Fruit fly (Drosophila melanogaster) whole organism, embryonic: ENCODE data around the gene Nf-YC.
A peak's percentile ranks its signal among the peaks of the same experiment; 100 is the strongest.

Source experiments
- Atf-2 ChIP-seq: fragments of 200-800 bp; sonication (Bioruptor generic); optimal IDR thresholded peaks from 2 replicates; lab custom pipeline; 2016; ENCODE audit warnings: missing biosample characterization, missing genetic modification characterization
- BtbVII ChIP-seq: fragments of 200-800 bp; sonication (Bioruptor generic); optimal IDR thresholded peaks from 3 replicates; lab custom pipeline; 2017; ENCODE audit warnings: missing biosample characterization, mild to moderate bottlenecking, missing genetic modification characterization
- CG10209 ChIP-seq: fragments of 200-800 bp; sonication (Bioruptor generic); optimal IDR thresholded peaks from 3 replicates; lab custom pipeline; 2017; ENCODE audit warnings: missing biosample characterization, mild to moderate bottlenecking, missing genetic modification characterization, missing genetic modification reagents
- CG10274 ChIP-seq: fragments of 200-800 bp; sonication (Bioruptor generic); optimal IDR thresholded peaks from 3 replicates; lab custom pipeline; 2017; ENCODE audit warnings: missing biosample characterization, mild to moderate bottlenecking, missing genetic modification characterization
- CG11398 ChIP-seq: fragments of 200-800 bp; sonication (Bioruptor generic); optimal IDR thresholded peaks from 2 replicates; lab custom pipeline; 2016; ENCODE audit warnings: missing biosample characterization, missing genetic modification characterization
- CG12155 ChIP-seq: fragments of 200-800 bp; sonication (Bioruptor generic); optimal IDR thresholded peaks from 3 replicates; lab custom pipeline; 2016; ENCODE audit warnings: missing biosample characterization, missing genetic modification characterization
- CG12219 ChIP-seq: fragments of 200-800 bp; sonication (Bioruptor generic); optimal IDR thresholded peaks from 3 replicates; lab custom pipeline; 2018; ENCODE audit warnings: missing biosample characterization, mild to moderate bottlenecking, missing genetic modification characterization
- CG1233 ChIP-seq: fragments of 200-800 bp; sonication (Bioruptor generic); optimal IDR thresholded peaks from 4 replicates; lab custom pipeline; 2018; ENCODE audit warnings: missing biosample characterization, mild to moderate bottlenecking, missing genetic modification characterization
- CG14710 ChIP-seq: fragments of 200-800 bp; sonication (Bioruptor generic); optimal IDR thresholded peaks from 3 replicates; lab custom pipeline; 2019; ENCODE audit warnings: missing biosample characterization, mild to moderate bottlenecking, missing genetic modification characterization, moderate library complexity
- CG15696 ChIP-seq: fragments of 200-800 bp; sonication (Bioruptor generic); optimal IDR thresholded peaks from 2 replicates; lab custom pipeline; 2019; ENCODE audit warnings: missing biosample characterization, mild to moderate bottlenecking, missing genetic modification characterization, moderate library complexity
- CG2889 ChIP-seq: fragments of 200-800 bp; sonication (Bioruptor generic); IDR thresholded peaks from 3 replicates; pipeline ENCODE4 v1.3.6; 2022; ENCODE audit warnings: missing biosample characterization, missing genetic modification characterization
- CG31365 ChIP-seq: fragments of 200-800 bp; sonication (Bioruptor generic); optimal IDR thresholded peaks from 2 replicates; lab custom pipeline; 2018; ENCODE audit warnings: missing biosample characterization, mild to moderate bottlenecking, missing genetic modification characterization
- CG4820 ChIP-seq: fragments of 200-800 bp; sonication (Bioruptor generic); optimal IDR thresholded peaks from 3 replicates; lab custom pipeline; 2016; ENCODE audit warnings: missing biosample characterization, missing genetic modification characterization
- CG6254 ChIP-seq: fragments of 200-800 bp; sonication (Bioruptor generic); optimal IDR thresholded peaks from 3 replicates; lab custom pipeline; 2017; ENCODE audit warnings: mild to moderate bottlenecking, missing biosample characterization, missing genetic modification reagents, missing genetic modification characterization
- CG7357 ChIP-seq: fragments of 200-800 bp; sonication (Bioruptor generic); IDR thresholded peaks from 3 replicates; pipeline ENCODE4 v1.3.6; 2022; ENCODE audit warnings: missing biosample characterization, missing genetic modification characterization
- CG7987 ChIP-seq: fragments of 200-800 bp; sonication (Bioruptor generic); optimal IDR thresholded peaks from 2 replicates; lab custom pipeline; 2018; ENCODE audit warnings: missing biosample characterization, mild to moderate bottlenecking, missing genetic modification characterization, moderate library complexity
- CkIIα-i1 ChIP-seq: fragments of 200-800 bp; sonication (Bioruptor generic); IDR thresholded peaks from 2 replicates; pipeline ENCODE4 v1.3.6; 2022; ENCODE audit warnings: missing biosample characterization, missing genetic modification characterization
- Dbx ChIP-seq: fragments of 200-800 bp; sonication (Bioruptor generic); IDR thresholded peaks from 3 replicates; pipeline ENCODE4 v1.3.6; 2022; ENCODE audit warnings: missing biosample characterization, missing genetic modification characterization
- ERR ChIP-seq: fragments of 200-800 bp; sonication (Bioruptor generic); optimal IDR thresholded peaks from 2 replicates; lab custom pipeline; 2016; ENCODE audit warnings: missing biosample characterization, missing genetic modification characterization
- Fer1 ChIP-seq: fragments of 200-800 bp; sonication (Bioruptor generic); optimal IDR thresholded peaks from 2 replicates; lab custom pipeline; 2017; ENCODE audit warnings: missing biosample characterization, mild to moderate bottlenecking, missing genetic modification characterization
- Gsc ChIP-seq: fragments of 200-800 bp; sonication (Bioruptor generic); IDR thresholded peaks from 2 replicates; pipeline ENCODE4 v1.3.6; 2022; ENCODE audit warnings: missing biosample characterization, missing genetic modification characterization
- HLH4C ChIP-seq: fragments of 200-800 bp; sonication (Bioruptor generic); IDR thresholded peaks from 3 replicates; pipeline ENCODE4 v1.3.6; 2022; ENCODE audit warnings: missing biosample characterization, missing genetic modification characterization; ENCODE audit not compliant: partially characterized antibody
- Hand ChIP-seq: fragments of 200-800 bp; sonication (Bioruptor generic); optimal IDR thresholded peaks from 2 replicates; lab custom pipeline; 2017; ENCODE audit warnings: mild to moderate bottlenecking, missing biosample characterization, missing genetic modification reagents, missing genetic modification characterization
- Hey ChIP-seq: fragments of 200-800 bp; sonication (Bioruptor generic); optimal IDR thresholded peaks from 3 replicates; lab custom pipeline; 2018; ENCODE audit warnings: missing biosample characterization, mild to moderate bottlenecking, missing genetic modification characterization
- HmgZ ChIP-seq: fragments of 200-800 bp; sonication (Bioruptor generic); optimal IDR thresholded peaks from 2 replicates; lab custom pipeline; 2018; ENCODE audit warnings: missing biosample characterization, mild to moderate bottlenecking, missing genetic modification characterization
- Hr78 ChIP-seq, 2 experiments: fragments of 200-800 bp in 1 of 2; fragments of >200 bp in 1 of 2; sonication (Bioruptor generic) in 1 of 2; optimal IDR thresholded peaks; 2 replicates each; lab custom pipeline; 2017 to 2019; ENCODE audit warnings: missing biosample characterization in 2 of 2, missing genetic modification characterization in 2 of 2, mild to moderate bottlenecking in 1 of 2, moderate library complexity in 1 of 2
- Nf-YB ChIP-seq: fragments of 200-800 bp; sonication (Bioruptor generic); optimal IDR thresholded peaks from 3 replicates; lab custom pipeline; 2019; ENCODE audit warnings: missing biosample characterization, mild to moderate bottlenecking, missing genetic modification characterization, moderate library complexity
- Pdp1 ChIP-seq, 2 experiments: fragments of 200-800 bp; sonication (Bioruptor generic); optimal IDR thresholded peaks; 3 replicates each; lab custom pipeline; 2016; ENCODE audit warnings: missing biosample characterization in 2 of 2, missing genetic modification characterization in 2 of 2, mild to moderate bottlenecking in 1 of 2, moderate library complexity in 1 of 2
- Xbp1 ChIP-seq: fragments of 200-800 bp; sonication (Bioruptor generic); optimal IDR thresholded peaks from 3 replicates; lab custom pipeline; 2016; ENCODE audit warnings: missing biosample characterization, mild to moderate bottlenecking, missing genetic modification characterization
- ato ChIP-seq: fragments of 200-800 bp; sonication (Bioruptor generic); IDR thresholded peaks from 2 replicates; pipeline ENCODE4 v1.3.6; 2022; ENCODE audit warnings: missing biosample characterization, missing genetic modification characterization; ENCODE audit not compliant: partially characterized antibody
- bsh ChIP-seq, 2 experiments: fragments of 200-800 bp; sonication (Bioruptor generic); optimal IDR thresholded peaks; 2 replicates each; lab custom pipeline; 2017 to 2018; ENCODE audit warnings: mild to moderate bottlenecking in 2 of 2, missing biosample characterization in 2 of 2, missing genetic modification characterization in 2 of 2, moderate library complexity in 1 of 2
- btn ChIP-seq: fragments of 200-800 bp; sonication (Bioruptor generic); optimal IDR thresholded peaks from 2 replicates; lab custom pipeline; 2016; ENCODE audit warnings: missing biosample characterization, missing genetic modification characterization
- chm ChIP-seq: fragments of 200-800 bp; sonication (Bioruptor generic); IDR thresholded peaks from 2 replicates; pipeline ENCODE4 v1.3.6; 2022; ENCODE audit warnings: missing biosample characterization, missing genetic modification characterization
- danr ChIP-seq: fragments of 200-800 bp; sonication (Bioruptor generic); IDR thresholded peaks from 2 replicates; pipeline ENCODE4 v1.3.6; 2022; ENCODE audit warnings: missing biosample characterization, missing genetic modification characterization
- dpn ChIP-seq, 2 experiments: fragments of 200-800 bp; sonication (Bioruptor generic); optimal IDR thresholded peaks; 3 replicates each; lab custom pipeline; 2016; ENCODE audit warnings: missing biosample characterization in 2 of 2, missing genetic modification characterization in 2 of 2
- fu2 ChIP-seq: fragments of 200-800 bp; sonication (Bioruptor generic); optimal IDR thresholded peaks from 2 replicates; lab custom pipeline; 2016; ENCODE audit warnings: missing biosample characterization, missing genetic modification characterization
- gem ChIP-seq: fragments of 200-800 bp; sonication (Bioruptor generic); optimal IDR thresholded peaks from 2 replicates; lab custom pipeline; 2019; ENCODE audit warnings: missing biosample characterization, mild to moderate bottlenecking, missing genetic modification characterization, moderate library complexity
- hbn ChIP-seq: fragments of 200-800 bp; sonication (Bioruptor generic); IDR thresholded peaks from 2 replicates; pipeline ENCODE4 v1.3.6; 2022; ENCODE audit warnings: missing biosample characterization, missing genetic modification characterization; ENCODE audit not compliant: partially characterized antibody
- jing ChIP-seq: fragments of 200-800 bp; sonication (Bioruptor generic); optimal IDR thresholded peaks from 2 replicates; lab custom pipeline; 2018; ENCODE audit warnings: missing biosample characterization, mild to moderate bottlenecking, missing genetic modification characterization
- mam ChIP-seq: fragments of 200-800 bp; sonication (Bioruptor generic); optimal IDR thresholded peaks from 3 replicates; lab custom pipeline; 2016; ENCODE audit warnings: missing biosample characterization, missing genetic modification characterization
- nmo ChIP-seq: fragments of 200-800 bp; sonication (Bioruptor generic); optimal IDR thresholded peaks from 2 replicates; lab custom pipeline; 2018; ENCODE audit warnings: missing biosample characterization, mild to moderate bottlenecking, missing genetic modification characterization, moderate library complexity
- oc ChIP-seq: fragments of 200-800 bp; sonication (Bioruptor generic); optimal IDR thresholded peaks from 2 replicates; lab custom pipeline; 2018; ENCODE audit warnings: missing biosample characterization, mild to moderate bottlenecking, missing genetic modification characterization, moderate library complexity
- row ChIP-seq: fragments of 200-800 bp; sonication (Bioruptor generic); IDR thresholded peaks from 3 replicates; pipeline ENCODE4 v1.3.6; 2022; ENCODE audit warnings: missing biosample characterization, missing genetic modification characterization
- sd ChIP-seq: fragments of 200-800 bp; sonication (Bioruptor generic); optimal IDR thresholded peaks from 3 replicates; lab custom pipeline; 2018; ENCODE audit warnings: missing biosample characterization, mild to moderate bottlenecking, missing genetic modification characterization, moderate library complexity
- tio ChIP-seq: fragments of 200-800 bp; sonication (Bioruptor generic); optimal IDR thresholded peaks from 2 replicates; lab custom pipeline; 2017; ENCODE audit warnings: missing biosample characterization, missing genetic modification characterization, inconsistent platforms
- trh ChIP-seq: fragments of 200-800 bp; sonication (Bioruptor generic); optimal IDR thresholded peaks from 2 replicates; lab custom pipeline; 2016; ENCODE audit warnings: missing biosample characterization, missing genetic modification characterization
- wdn ChIP-seq: fragments of 200-800 bp; sonication (Bioruptor generic); IDR thresholded peaks from 2 replicates; pipeline ENCODE4 v1.3.6; 2022; ENCODE audit warnings: missing biosample characterization, missing genetic modification characterization
- yki ChIP-seq: fragments of >200 bp; optimal IDR thresholded peaks from 3 replicates; lab custom pipeline; 2018

The Nf-YC gene

DNA sequence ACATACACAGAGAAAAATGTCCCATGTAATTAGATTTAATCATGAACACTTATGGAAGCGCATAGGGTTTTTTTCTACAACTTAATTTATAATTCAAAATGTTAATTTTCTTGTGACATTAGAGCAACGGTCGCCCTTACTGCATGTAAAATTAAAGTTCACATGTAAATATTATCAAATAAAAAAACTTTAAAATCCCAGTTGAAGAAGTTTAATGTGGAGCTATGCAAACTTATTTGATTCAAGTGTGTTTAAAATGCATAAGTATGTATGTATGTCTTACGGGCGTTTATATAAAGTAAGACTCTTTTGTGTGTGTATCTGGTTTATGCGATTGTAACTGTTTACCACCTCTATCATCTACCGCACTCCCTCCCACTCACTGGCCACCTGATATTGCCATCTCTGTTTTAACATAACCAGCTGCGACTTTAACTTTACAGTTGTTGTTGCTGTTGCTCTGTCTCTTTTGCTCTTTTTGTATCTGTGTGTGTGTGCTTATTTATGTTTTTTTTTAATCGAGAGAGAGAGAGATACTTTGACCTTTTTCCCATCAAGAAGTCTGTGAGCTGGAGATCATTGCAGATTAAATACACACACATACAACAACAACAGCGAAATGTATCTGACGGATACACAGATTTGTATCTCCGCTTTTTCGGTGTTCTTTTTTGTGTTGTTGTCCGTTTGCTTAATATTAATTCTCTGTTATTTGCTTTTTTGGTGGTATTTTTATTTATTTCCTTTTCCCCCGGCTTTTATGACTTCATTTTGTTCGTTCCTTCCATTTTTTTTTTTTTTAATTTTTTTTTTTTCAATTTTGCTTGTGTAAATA, 34.9 kb upstream of the Nf-YC start:
- TF ChIP-seq row (GFP tag; lab: Robert Waterston, UW) = peak; percentile 90
- TF ChIP-seq Xbp1 = peak; percentile 90
- peak; percentile 60; the same call in 1 of the 2 replicates for TF ChIP-seq chm (GFP tag; lab: Robert Waterston, UW)
- no peak for TF ChIP-seq hbn (GFP tag; lab: Robert Waterston, UW)
- peak; percentile 64 for TF ChIP-seq CG12219 (GFP tag; lab: Kevin White, UChicago)
- no peak for TF ChIP-seq danr (GFP tag; lab: Robert Waterston, UW)
- TF ChIP-seq CG1233 (GFP tag; lab: Kevin White, UChicago) = peak; percentile 82
- no peak for TF ChIP-seq CkIIα-i1
- peak; percentile 75 for TF ChIP-seq CG10209 (GFP tag; lab: Kevin White, UChicago)
- TF ChIP-seq Gsc = no peak
- peak; percentile 53 for TF ChIP-seq CG12155 (GFP tag; lab: Kevin White, UChicago)
- peak; percentile 47 for TF ChIP-seq BtbVII (GFP tag; lab: Kevin White, UChicago)
- peak; percentile 14 for TF ChIP-seq btn (GFP tag; lab: Kevin White, UChicago)
- peak; percentile 84 for TF ChIP-seq Atf-2
- no peak for TF ChIP-seq Hey (tag; lab: Kevin White, UChicago)
- peak; percentile 56; the same call in 2 of the 3 replicates for TF ChIP-seq CG7357 (GFP tag; lab: Robert Waterston, UW)
- peak; percentile 75 for TF ChIP-seq CG2889 (GFP tag; lab: Robert Waterston, UW)
- TF ChIP-seq CG14710 (tag; lab: Kevin White, UChicago) = peak; percentile 76
- TF ChIP-seq sd (tag; lab: Kevin White, UChicago) = peak; percentile 69
- peak; percentile 71 for TF ChIP-seq CG4820
- peak; percentile 68 for TF ChIP-seq mam
- peak in 1 of 2 experiments; percentile 85 for TF ChIP-seq Hr78 (GFP tag; optimal IDR thresholded peaks at IDR 0.05; lab: Kevin White, UChicago)
- peak; percentile 65 for TF ChIP-seq CG6254 (GFP tag; lab: Kevin White, UChicago)
- no peak for TF ChIP-seq ERR (GFP tag; lab: Kevin White, UChicago)
- TF ChIP-seq CG7987 (GFP tag; lab: Kevin White, UChicago) = peak; percentile 22
- TF ChIP-seq tio = peak; percentile 89
- peak; percentile 68 for TF ChIP-seq trh
- no peak for TF ChIP-seq HLH4C
- TF ChIP-seq gem (tag; lab: Kevin White, UChicago) = peak; percentile 97
- TF ChIP-seq yki (lab: Kevin White, UChicago) = no peak
- peak; percentile 82 to 84 for TF ChIP-seq Pdp1 (GFP tag; optimal IDR thresholded peaks at IDR 0.05; lab: Kevin White, UChicago)
- TF ChIP-seq nmo (GFP tag; lab: Kevin White, UChicago) = peak; percentile 97
- TF ChIP-seq dpn (GFP tag; optimal IDR thresholded peaks at IDR 0.05; lab: Kevin White, UChicago) = peak; percentile 85 to 88
- peak; percentile 33 for TF ChIP-seq CG10274 (GFP tag; lab: Kevin White, UChicago)
- peak; percentile 74 for TF ChIP-seq Hand (GFP tag; lab: Kevin White, UChicago)
- peak; percentile 83 for TF ChIP-seq HmgZ
- no peak for TF ChIP-seq CG31365 (tag; lab: Kevin White, UChicago)
- TF ChIP-seq CG15696 = peak; percentile 15
- TF ChIP-seq ato = no peak
- TF ChIP-seq Nf-YB (GFP tag; lab: Kevin White, UChicago) = peak; percentile 81
- TF ChIP-seq bsh (GFP tag; optimal IDR thresholded peaks at IDR 0.05; lab: Kevin White, UChicago) = peak; percentile 42 to 87
- peak; percentile 63 for TF ChIP-seq wdn (GFP tag; lab: Robert Waterston, UW)
- TF ChIP-seq oc (tag; lab: Kevin White, UChicago) = peak; percentile 72
- peak; percentile 89 for TF ChIP-seq jing
- peak; percentile 42 for TF ChIP-seq fu2 (GFP tag; lab: Kevin White, UChicago)
- no peak for TF ChIP-seq CG11398
- TF ChIP-seq Dbx (GFP tag; lab: Robert Waterston, UW) = no peak
- peak; percentile 79 for TF ChIP-seq Fer1 (GFP tag; lab: Kevin White, UChicago)
